Worm (Caenorhabditis elegans): ENCODE data around the gene T04F3.4.

Gene T04F3.4

ce11 chrV:11770053-11770517, 7.2 kb upstream of the T04F3.4 start, which contains the start of gene F55A11.4 (continued):
- TF ChIP-seq sdz-38 (tag; optimal IDR thresholded peaks at IDR 0.05) (no peak), ztf-25 (GFP tag; IDR thresholded peaks at IDR 0.05) (no peak), gei-17 (GFP tag; optimal IDR thresholded peaks at IDR 0.05) (no peak), T07F8.4 (tag; optimal IDR thresholded peaks at IDR 0.05) (no peak), nhr-90 (tag; optimal IDR thresholded peaks at IDR 0.05) (no peak), B0019.2 (GFP tag; conservative IDR thresholded peaks at IDR 0.05) (no peak), dpff-1 (tag; optimal IDR thresholded peaks at IDR 0.05) (no peak), F22D6.2 (tag; optimal IDR thresholded peaks at IDR 0.05) (no peak), pha-4 (tag; optimal IDR thresholded peaks at IDR 0.05) (no peak), sea-2 (GFP tag; IDR thresholded peaks at IDR 0.05) (no peak), madf-10 (tag; optimal IDR thresholded peaks at IDR 0.05) (no peak), zfh-2 (GFP tag; conservative IDR thresholded peaks at IDR 0.05) (no peak), efl-1 (GFP tag; optimal IDR thresholded peaks at IDR 0.05) (peak; percentile 73), ama-1 (optimal IDR thresholded peaks at IDR 0.05) (no peak), ama-1 (GFP tag; optimal IDR thresholded peaks at IDR 0.05) (no peak), B0035.1 (tag; optimal IDR thresholded peaks at IDR 0.05) (no peak), snpc-4 (GFP tag; optimal IDR thresholded peaks at IDR 0.05) (no peak), snpc-4 (tag; optimal IDR thresholded peaks at IDR 0.05) (peak in 2 of 4 experiments; percentile 28 to 31), sptf-2 (GFP tag; optimal IDR thresholded peaks at IDR 0.05) (no peak), bed-1 (GFP tag; IDR thresholded peaks at IDR 0.05) (no peak), ceh-100 (GFP tag; IDR thresholded peaks at IDR 0.05) (no peak), Y56A3A.18 (GFP tag; IDR thresholded peaks at IDR 0.05) (no peak), pbrm-1 (GFP tag; IDR thresholded peaks at IDR 0.05) (peak; percentile 38; the same call in 1 of the 2 replicates), unc-62 (GFP tag; optimal IDR thresholded peaks at IDR 0.05) (no peak), C17E4.6 (GFP tag; IDR thresholded peaks at IDR 0.05) (no peak), cebp-1 (GFP tag; IDR thresholded peaks at IDR 0.05) (no peak), cebp-1 (tag; optimal IDR thresholded peaks at IDR 0.05) (peak; percentile 11), fkh-3 (tag; optimal IDR thresholded peaks at IDR 0.05) (no peak), ccch-3 (GFP tag; optimal IDR thresholded peaks at IDR 0.05) (no peak), ztf-28 (GFP tag; IDR thresholded peaks at IDR 0.05) (no peak), attf-3 (GFP tag; conservative IDR thresholded peaks at IDR 0.05) (no peak), ceh-79 (tag; optimal IDR thresholded peaks at IDR 0.05) (no peak), unc-130 (GFP tag; optimal IDR thresholded peaks at IDR 0.05) (no peak), Y53F4B.3 (GFP tag; IDR thresholded peaks at IDR 0.05) (no peak), rpc-1 (optimal IDR thresholded peaks at IDR 0.05) (no peak), rpc-1 (tag; optimal IDR thresholded peaks at IDR 0.05) (no peak), nfyb-1 (GFP tag; IDR thresholded peaks at IDR 0.05) (no peak), ztf-6 (GFP tag; IDR thresholded peaks at IDR 0.05) (no peak), egl-44 (GFP tag; IDR thresholded peaks at IDR 0.05) (no peak), ztf-26 (tag; optimal IDR thresholded peaks at IDR 0.05) (no peak), lag-1 (GFP tag; IDR thresholded peaks at IDR 0.05) (no peak), B0336.3 (GFP tag; IDR thresholded peaks at IDR 0.05) (peak; percentile 46), egl-18 (GFP tag; IDR thresholded peaks at IDR 0.05) (no peak), F23B12.7 (tag; optimal IDR thresholded peaks at IDR 0.05; ENCODE audit: insufficient read depth) (no peak), Y79H2A.3 (GFP tag; conservative IDR thresholded peaks at IDR 0.05) (no peak), tbp1 (GFP tag; optimal IDR thresholded peaks at IDR 0.05) (peak; percentile 43), ztf-22 (GFP tag; optimal IDR thresholded peaks at IDR 0.05) (no peak), nhr-80 (tag; optimal IDR thresholded peaks at IDR 0.05) (no peak), mcd-1 (GFP tag; IDR thresholded peaks at IDR 0.05) (peak; percentile 57), lsl-1 (GFP tag; optimal IDR thresholded peaks at IDR 0.05) (peak; percentile 62), akir-1 (GFP tag; optimal IDR thresholded peaks at IDR 0.05) (no peak), dpl-1 (GFP tag; optimal IDR thresholded peaks at IDR 0.05) (peak; percentile 26)

Measured in whole organism, young adult.